Fruit fly (Drosophila melanogaster): ENCODE measurements around the gene RabX5.

DNA sequence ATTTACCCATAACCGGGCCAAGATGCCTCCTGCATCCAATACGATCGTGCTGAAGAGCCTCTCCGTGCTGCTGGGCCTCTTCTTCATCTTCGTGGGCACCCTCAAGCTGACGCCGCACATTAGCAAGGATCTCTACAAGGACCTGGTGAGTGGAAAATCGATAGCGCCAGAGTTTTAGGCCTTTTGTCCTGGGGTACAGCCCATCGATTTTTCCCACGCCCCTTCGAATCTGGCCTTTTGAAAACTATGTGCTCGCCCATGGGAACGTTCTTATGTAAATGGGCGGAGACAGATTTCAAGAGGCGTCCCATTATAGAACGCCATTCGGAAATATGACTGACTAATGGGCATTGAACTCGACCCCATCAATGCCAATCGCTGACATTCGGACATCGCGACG, 20.5 kb downstream of the RabX5 start:
- TF ChIP-seq Crg-1 (GFP tag; optimal IDR thresholded peaks at IDR 0.05), result no peak
- no peak for TF ChIP-seq Hr96 (GFP tag; optimal IDR thresholded peaks at IDR 0.05)
- TF ChIP-seq kay (GFP tag; ENCODE audit: borderline replicate concordance), result no peak
- TF ChIP-seq pad (GFP tag; optimal IDR thresholded peaks at IDR 0.05), result no peak
- TF ChIP-seq CG12768 (GFP tag; optimal IDR thresholded peaks at IDR 0.05), result no peak

All from whole organism, adult.